1 fruit fly cellular context compared by ENCODE assay signal in the genomic region with DNA sequence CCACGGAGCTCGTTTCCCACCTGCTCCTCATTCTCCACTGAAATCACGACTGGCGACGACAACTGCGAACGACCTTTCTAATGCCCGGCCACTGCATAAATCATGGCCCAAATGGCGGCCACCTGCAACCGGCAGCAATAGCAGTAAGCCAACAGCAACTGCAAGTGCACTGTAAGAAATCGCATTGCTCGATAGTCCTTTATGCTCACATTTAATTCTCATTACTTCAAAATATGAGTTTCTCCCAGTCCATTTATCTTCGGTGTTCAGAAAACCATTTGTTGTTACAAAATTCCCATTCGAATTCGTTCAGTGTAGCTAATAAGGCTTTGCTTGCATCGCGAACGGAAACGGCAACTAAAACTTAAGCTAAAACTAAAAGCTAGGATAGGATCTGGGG.
A peak's percentile ranks its signal among the peaks of the same experiment; 100 is the strongest.
TF ChIP-seq lines count a peak whose summit lies in the region.

No protein-coding gene starts in this region.

TF ChIP-seq in whole organism, prepupa, 60 proteins besides CTCF, POLR2A, EP300 and RAD21 (continued from another document):
- no peak for TF ChIP-seq CG3032 (tag; optimal IDR thresholded peaks at IDR 0.05; lab: Kevin White, UChicago)
- TF ChIP-seq CG11294 (GFP tag; IDR thresholded peaks at IDR 0.05; lab: Robert Waterston, UW), result peak; percentile 73
- peak; percentile 74 for TF ChIP-seq Gug (GFP tag; IDR thresholded peaks at IDR 0.05; lab: Robert Waterston, UW)
- TF ChIP-seq dac (GFP tag; optimal IDR thresholded peaks at IDR 0.05; lab: Kevin White, UChicago), result peak; percentile 57
- no peak for TF ChIP-seq Ets96B (tag; optimal IDR thresholded peaks at IDR 0.05; lab: Kevin White, UChicago)
- TF ChIP-seq achi (GFP tag; optimal IDR thresholded peaks at IDR 0.05; lab: Kevin White, UChicago), result peak; percentile 38
- no peak for TF ChIP-seq spab (GFP tag; optimal IDR thresholded peaks at IDR 0.05; lab: Kevin White, UChicago)
- no peak for TF ChIP-seq fd85E (GFP tag; optimal IDR thresholded peaks at IDR 0.05; lab: Kevin White, UChicago)
- TF ChIP-seq Eip75B (GFP tag; optimal IDR thresholded peaks at IDR 0.05; lab: Kevin White, UChicago), result no peak
- peak; percentile 16 for TF ChIP-seq CG11762 (GFP tag; optimal IDR thresholded peaks at IDR 0.05; lab: Kevin White, UChicago; ENCODE audit: insufficient read depth)
- no peak for TF ChIP-seq CG34406 (GFP tag; optimal IDR thresholded peaks at IDR 0.05; lab: Kevin White, UChicago)
- peak; percentile 49 for TF ChIP-seq OdsH (GFP tag; optimal IDR thresholded peaks at IDR 0.05; lab: Kevin White, UChicago)
- peak; percentile 82 for TF ChIP-seq Hr4 (GFP tag; optimal IDR thresholded peaks at IDR 0.05; lab: Kevin White, UChicago)
